Fruit fly (Drosophila melanogaster): ENCODE results near the gene HDAC11.
A peak's percentile ranks its signal among the peaks of the same experiment; 100 is the strongest.

HDAC11 gene

DNA sequence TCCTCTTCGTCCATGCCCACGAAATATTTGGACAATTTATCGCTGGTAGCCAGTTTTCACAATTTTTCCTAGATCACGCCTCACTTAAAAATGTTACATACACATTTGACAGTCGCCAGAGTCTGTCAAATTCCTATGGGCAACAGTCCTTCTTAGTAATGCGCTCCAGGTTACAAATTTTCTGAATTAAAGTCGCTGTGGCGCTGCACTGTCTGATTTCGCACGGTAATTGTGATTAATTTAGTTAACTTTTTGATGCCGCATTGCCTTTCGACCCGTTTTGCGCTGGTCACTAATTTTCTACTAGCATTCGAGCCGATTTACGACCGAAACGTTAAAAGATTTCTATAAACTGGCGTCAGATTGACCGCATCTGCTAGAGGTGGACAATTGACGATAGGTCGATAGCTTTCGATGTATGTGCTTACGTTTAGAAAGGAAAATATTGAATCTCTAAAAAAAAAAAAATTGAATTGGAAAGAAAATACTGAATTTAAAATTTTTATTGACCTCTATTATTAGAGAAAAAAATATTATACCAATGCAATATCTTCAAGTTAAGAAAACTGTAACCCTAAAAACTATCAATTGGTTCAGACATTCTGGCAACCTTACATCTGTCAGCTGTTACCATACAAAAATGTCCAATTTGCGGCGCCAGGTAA lies 42.3 kb downstream of the HDAC11 start, which contains the start of the genes lili and CG34150 (continued):
- TF ChIP-seq CG16813 (GFP tag; IDR thresholded peaks at IDR 0.05; ENCODE audit: partially characterized antibody) (peak; percentile 78), Dek (tag; optimal IDR thresholded peaks at IDR 0.05) (peak; percentile 62), CG5953 (GFP tag; IDR thresholded peaks at IDR 0.05) (peak; percentile 33; the same call in 1 of the 2 replicates), YL-1 (GFP tag; optimal IDR thresholded peaks at IDR 0.05) (peak; percentile 79), Myb (GFP tag; optimal IDR thresholded peaks at IDR 0.05) (peak; percentile 44), lilli (GFP tag; optimal IDR thresholded peaks at IDR 0.05) (peak; percentile 88), hth (optimal IDR thresholded peaks at IDR 0.05) (no peak), croc (GFP tag; conservative IDR thresholded peaks at IDR 0.05) (peak; percentile 37; the same call in 2 of the 3 replicates), CkIIα-i1 (GFP tag; IDR thresholded peaks at IDR 0.05) (no peak), stwl (tag; optimal IDR thresholded peaks at IDR 0.05) (peak; percentile 75), CG6813 (GFP tag; optimal IDR thresholded peaks at IDR 0.05) (no peak), CG12155 (GFP tag; optimal IDR thresholded peaks at IDR 0.05) (peak; percentile 82), pan (optimal IDR thresholded peaks at IDR 0.05) (no peak), pan (GFP tag; optimal IDR thresholded peaks at IDR 0.05 in 1 of 2, IDR thresholded peaks at IDR 0.05 in 1 of 2) (peak in 1 of 2 experiments; percentile 67), NC2β (GFP tag; optimal IDR thresholded peaks at IDR 0.05) (peak; percentile 62), tap (tag; optimal IDR thresholded peaks at IDR 0.05) (no peak), CG3065 (GFP tag; optimal IDR thresholded peaks at IDR 0.05) (no peak), CG31388 (GFP tag; optimal IDR thresholded peaks at IDR 0.05) (peak; percentile 77), vvl (GFP tag; IDR thresholded peaks at IDR 0.05) (peak; percentile 85), al (GFP tag; IDR thresholded peaks at IDR 0.05) (peak; percentile 69), Hsf (GFP tag; optimal IDR thresholded peaks at IDR 0.05) (peak; percentile 84), Mad (GFP tag; optimal IDR thresholded peaks at IDR 0.05) (peak; percentile 87), CG8089 (GFP tag; optimal IDR thresholded peaks at IDR 0.05) (peak; percentile 57), Lpt (GFP tag; optimal IDR thresholded peaks at IDR 0.05) (no peak), ro (GFP tag; IDR thresholded peaks at IDR 0.05) (0 out of 2 replicates have a peak, but pooled peaks have one; percentile 39), MESR4 (GFP tag; optimal IDR thresholded peaks at IDR 0.05) (peak; percentile 65), ham (GFP tag; IDR thresholded peaks at IDR 0.05) (no peak), Hmr (GFP tag; optimal IDR thresholded peaks at IDR 0.05) (peak; percentile 58), CG18619 (GFP tag; optimal IDR thresholded peaks at IDR 0.05) (peak; percentile 42), Neu2 (GFP tag; optimal IDR thresholded peaks at IDR 0.05; ENCODE audit: borderline replicate concordance) (no peak), CG10431 (GFP tag; optimal IDR thresholded peaks at IDR 0.05) (peak; percentile 30), CG8944 (GFP tag; optimal IDR thresholded peaks at IDR 0.05) (peak; percentile 67), CG12071 (GFP tag; optimal IDR thresholded peaks at IDR 0.05) (no peak), Dad (GFP tag; optimal IDR thresholded peaks at IDR 0.05) (peak; percentile 73), CG16779 (GFP tag; IDR thresholded peaks at IDR 0.05) (no peak), HHEX (GFP tag; optimal IDR thresholded peaks at IDR 0.05) (no peak), oc (tag; optimal IDR thresholded peaks at IDR 0.05) (no peak), CG31365 (tag; optimal IDR thresholded peaks at IDR 0.05) (no peak), Oaz (GFP tag; IDR thresholded peaks at IDR 0.05) (0 out of 2 replicates have a peak, but pooled peaks have one; percentile 55), Pdp1 (GFP tag; optimal IDR thresholded peaks at IDR 0.05) (peak; percentile 65 to 66), tgo (GFP tag; IDR thresholded peaks at IDR 0.05) (peak; percentile 72), CG11504 (tag; optimal IDR thresholded peaks at IDR 0.05) (peak; percentile 76), CG3838 (GFP tag; optimal IDR thresholded peaks at IDR 0.05) (peak; percentile 67), Tbp (GFP tag; optimal IDR thresholded peaks at IDR 0.05) (no peak), CG9215 (GFP tag; IDR thresholded peaks at IDR 0.05) (peak; percentile 73), jigr1 (GFP tag; IDR thresholded peaks at IDR 0.05) (peak; percentile 36; the same call in 1 of the 3 replicates), MBD-R2 (GFP tag; IDR thresholded peaks at IDR 0.05) (peak; percentile 93), btn (GFP tag; optimal IDR thresholded peaks at IDR 0.05) (no peak), Sin3A (optimal IDR thresholded peaks at IDR 0.05) (peak; percentile 43), CG6689 (GFP tag; IDR thresholded peaks at IDR 0.05) (peak; percentile 80), CG17328 (GFP tag; IDR thresholded peaks at IDR 0.05) (peak; percentile 62)
